Fruit fly (Drosophila melanogaster): ENCODE data around the gene CG4325.
A peak's percentile ranks its signal among the peaks of the same experiment; 100 is the strongest.

The CG4325 gene

DNA sequence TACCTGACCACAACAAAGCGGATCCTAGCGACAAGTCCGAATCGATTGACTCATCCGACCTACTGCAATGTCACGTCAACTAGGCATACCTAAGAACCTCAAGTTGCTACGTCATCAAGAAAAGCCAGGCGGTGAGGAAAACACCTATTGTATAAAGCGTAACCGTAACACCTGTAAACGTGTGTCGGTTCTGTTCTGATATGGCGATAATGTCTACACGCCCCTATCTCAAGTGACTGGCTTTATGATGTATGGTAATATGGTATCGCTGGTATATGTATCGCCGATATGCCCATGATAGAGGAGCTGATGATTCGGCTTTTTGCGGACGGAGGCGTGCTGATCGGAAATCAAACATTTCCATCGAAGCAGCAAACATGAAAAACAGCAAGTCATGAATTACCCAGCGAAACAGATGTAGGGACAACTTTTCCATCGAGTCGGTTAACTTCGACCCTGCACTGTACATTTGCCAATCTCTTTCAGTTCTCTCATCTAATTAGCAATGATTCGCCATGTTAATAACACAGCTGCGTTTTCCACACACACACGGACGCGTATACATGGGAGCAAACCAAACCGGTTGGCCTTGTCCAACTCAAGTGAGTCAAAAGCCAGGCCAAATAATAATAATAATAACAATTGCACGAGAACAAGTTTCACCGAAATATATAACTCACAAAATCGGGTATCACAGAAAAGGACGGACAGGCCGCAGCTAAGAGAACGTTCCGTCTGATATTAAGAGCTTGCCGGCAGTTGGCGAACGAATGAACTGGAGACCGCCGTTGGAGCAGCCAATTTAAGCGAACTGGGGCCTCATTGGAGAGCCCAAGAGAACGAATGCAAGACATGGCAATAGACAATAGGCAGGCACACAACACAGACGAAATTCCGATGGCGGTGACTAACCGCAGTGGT lies 26.4 kb upstream of the CG4325 start:
- no peak for TF ChIP-seq CG15601 (tag; optimal IDR thresholded peaks at IDR 0.05)
- peak; percentile 80; the same call in 1 of the 4 replicates for TF ChIP-seq chinmo (GFP tag; IDR thresholded peaks at IDR 0.05; ENCODE audit: partially characterized antibody)
- no peak for TF ChIP-seq CG11723 (GFP tag; optimal IDR thresholded peaks at IDR 0.05)
- no peak for TF ChIP-seq CG3838 (GFP tag; optimal IDR thresholded peaks at IDR 0.05)
- peak; percentile 53 for TF ChIP-seq kni (GFP tag; optimal IDR thresholded peaks at IDR 0.05)
- TF ChIP-seq gfzf (GFP tag; optimal IDR thresholded peaks at IDR 0.05) = no peak
- no peak for TF ChIP-seq Dad (GFP tag; optimal IDR thresholded peaks at IDR 0.05)
- 0 out of 2 replicates have a peak, but pooled peaks have one; percentile 6 for TF ChIP-seq amos (GFP tag; IDR thresholded peaks at IDR 0.05; ENCODE audit: partially characterized antibody)
- peak; percentile 40 for TF ChIP-seq lab (GFP tag; optimal IDR thresholded peaks at IDR 0.05)
- no peak for TF ChIP-seq mam (GFP tag; optimal IDR thresholded peaks at IDR 0.05)
- TF ChIP-seq mirr (GFP tag; optimal IDR thresholded peaks at IDR 0.05) = peak; percentile 43
- peak; percentile 37 for TF ChIP-seq CG34376 (GFP tag; optimal IDR thresholded peaks at IDR 0.05)
- TF ChIP-seq Trl (optimal IDR thresholded peaks at IDR 0.05) = peak; percentile 12 to 54
- no peak for TF ChIP-seq Trl (GFP tag; optimal IDR thresholded peaks at IDR 0.05)
- TF ChIP-seq Pdp1 (GFP tag; optimal IDR thresholded peaks at IDR 0.05) = peak in 1 of 2 experiments; percentile 71
- peak; percentile 9 for TF ChIP-seq Med (GFP tag)
- TF ChIP-seq bab2 (GFP tag; optimal IDR thresholded peaks at IDR 0.05) = no peak
- no peak for TF ChIP-seq luna (GFP tag; optimal IDR thresholded peaks at IDR 0.05)
- peak; percentile 78 for TF ChIP-seq CG3163 (GFP tag; optimal IDR thresholded peaks at IDR 0.05)
- no peak for TF ChIP-seq fd102C (GFP tag; optimal IDR thresholded peaks at IDR 0.05)
- TF ChIP-seq Hey (tag; optimal IDR thresholded peaks at IDR 0.05) = peak; percentile 6
- peak; percentile 34 for TF ChIP-seq cwo (GFP tag; optimal IDR thresholded peaks at IDR 0.05)
- peak; percentile 11 for TF ChIP-seq cg (GFP tag; optimal IDR thresholded peaks at IDR 0.05)
- no peak for TF ChIP-seq CG7357 (GFP tag; IDR thresholded peaks at IDR 0.05)
- TF ChIP-seq CG13894 (tag; optimal IDR thresholded peaks at IDR 0.05) = peak; percentile 42
- TF ChIP-seq grn (GFP tag; optimal IDR thresholded peaks at IDR 0.05) = peak; percentile 63
- peak; percentile 28 for TF ChIP-seq exex (tag; optimal IDR thresholded peaks at IDR 0.05)

DNA sequence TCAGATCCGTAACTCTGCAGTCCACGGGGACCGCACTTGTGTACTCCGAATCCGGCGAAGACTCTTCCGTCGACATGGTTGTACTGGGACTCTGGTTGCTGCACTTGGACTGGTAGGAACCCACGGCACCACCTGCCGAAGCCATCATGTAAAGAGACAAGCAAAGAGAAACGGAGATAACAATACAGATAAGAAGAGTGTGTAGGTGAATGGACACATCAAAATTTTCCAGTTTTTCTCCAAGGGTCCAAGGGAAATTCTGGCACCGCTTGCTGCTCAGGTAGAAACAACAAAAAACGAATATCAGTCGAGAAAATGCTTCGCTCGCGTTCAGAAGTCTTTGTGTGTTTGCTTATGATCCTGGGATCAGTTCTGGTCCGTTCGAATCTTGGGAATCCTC lies 24.7 kb upstream of the CG4325 start, which contains the start of gene CG4194:
Gene CG4194 (plus strand): TSS at position 301 of the 400 bp plus-strand sequence.
- TF ChIP-seq CG2712 (tag; optimal IDR thresholded peaks at IDR 0.05) (no peak), Ptx1 (GFP tag; IDR thresholded peaks at IDR 0.05) (no peak), CG12155 (GFP tag; optimal IDR thresholded peaks at IDR 0.05) (no peak), TFAM (GFP tag; optimal IDR thresholded peaks at IDR 0.05) (no peak), CG15601 (tag; optimal IDR thresholded peaks at IDR 0.05) (no peak), Hr39 (optimal IDR thresholded peaks at IDR 0.05) (no peak), CG3163 (GFP tag; optimal IDR thresholded peaks at IDR 0.05) (peak; percentile 50), slp2 (GFP tag; optimal IDR thresholded peaks at IDR 0.05) (no peak), ERR (GFP tag; optimal IDR thresholded peaks at IDR 0.05) (no peak), pnt (GFP tag; optimal IDR thresholded peaks at IDR 0.05) (no peak), bbx (GFP tag; IDR thresholded peaks at IDR 0.05; ENCODE audit: partially characterized antibody) (no peak), jigr1 (GFP tag; IDR thresholded peaks at IDR 0.05) (no peak), Bteb2 (GFP tag; optimal IDR thresholded peaks at IDR 0.05) (no peak), Oaz (GFP tag; IDR thresholded peaks at IDR 0.05) (no peak), ro (GFP tag; IDR thresholded peaks at IDR 0.05) (no peak), ac (GFP tag; optimal IDR thresholded peaks at IDR 0.05) (peak; percentile 8), ci (GFP tag; IDR thresholded peaks at IDR 0.05) (no peak)
